Worm (Caenorhabditis elegans) whole organism, L4/young adult: ENCODE results near the gene srw-137.

Experiments
- W03F9.2 ChIP-seq: fragments of 150-350 bp; optimal IDR thresholded peaks from 2 replicates; lab custom pipeline; 2014; ENCODE audit warnings: missing biosample characterization, missing genetic modification characterization
- dao-5 ChIP-seq: sonication (generic microtip); optimal IDR thresholded peaks from 2 replicates; lab custom pipeline; 2016; ENCODE audit warnings: missing genotype, missing genetic modification characterization, moderate library complexity, missing compliant biosample characterization
- him-1 ChIP-seq: sonication (generic microtip); optimal IDR thresholded peaks from 2 replicates; lab custom pipeline; 2016; ENCODE audit warnings: missing genotype, missing genetic modification reagents, missing genetic modification characterization, missing compliant biosample characterization

DNA sequence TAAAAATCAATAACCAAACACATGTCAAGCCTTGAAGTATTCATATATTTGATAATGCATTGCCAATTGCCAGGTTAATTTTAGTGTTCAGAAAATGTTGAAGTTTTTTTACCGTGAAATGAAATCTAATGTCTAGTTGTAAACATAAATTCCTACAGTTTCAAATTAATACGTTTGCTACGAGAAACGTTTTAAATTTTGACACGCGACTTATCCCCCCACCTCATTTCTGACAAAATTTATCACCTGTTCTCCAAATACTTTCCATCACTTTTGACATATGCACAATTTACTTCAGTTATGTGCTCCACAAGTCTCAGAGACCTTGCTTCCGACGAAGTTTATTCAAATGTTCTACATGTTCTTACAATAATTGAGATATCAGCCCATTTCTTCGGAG lies 29.8 kb downstream of the srw-137 start, which contains the start of gene srh-146:
- TF ChIP-seq him-1 (tag; lab: Kevin White, UChicago) (no peak), W03F9.2 (no peak), dao-5 (no peak)
